Worm (Caenorhabditis elegans) whole organism, late embryonic: ENCODE measurements around the gene tmem-135.

Experiments used
- ama-1 ChIP-seq: fragments of 150-350 bp; optimal IDR thresholded peaks from 2 replicates; lab custom pipeline; 2014
- ceh-2 ChIP-seq: sonication (generic microtip); optimal IDR thresholded peaks from 2 replicates; lab custom pipeline; 2016; ENCODE audit warnings: missing genotype, missing genetic modification characterization, missing compliant biosample characterization
- ceh-30 ChIP-seq: fragments of 150-350 bp; optimal IDR thresholded peaks from 2 replicates; lab custom pipeline; 2014; ENCODE audit warnings: missing biosample characterization, missing genetic modification characterization
- ceh-31 ChIP-seq: sonication (generic microtip); optimal IDR thresholded peaks from 2 replicates; lab custom pipeline; 2016; ENCODE audit warnings: missing genetic modification characterization, missing compliant biosample characterization
- ceh-9 ChIP-seq: sonication (generic microtip); optimal IDR thresholded peaks from 2 replicates; lab custom pipeline; 2016; ENCODE audit warnings: mild to moderate bottlenecking, missing genetic modification characterization, inconsistent platforms, missing compliant biosample characterization
- hlh-6 ChIP-seq: sonication (generic microtip); optimal IDR thresholded peaks from 2 replicates; lab custom pipeline; 2016; ENCODE audit warnings: missing genotype, missing genetic modification characterization, missing compliant biosample characterization
- nhr-11 ChIP-seq: fragments of 150-350 bp; optimal IDR thresholded peaks from 2 replicates; lab custom pipeline; 2014; ENCODE audit warnings: missing biosample characterization, missing genetic modification characterization
- odd-2 ChIP-seq: sonication (generic microtip); optimal IDR thresholded peaks from 2 replicates; lab custom pipeline; 2017; ENCODE audit warnings: antibody characterized with exemption, mild to moderate bottlenecking, missing genetic modification characterization, missing compliant biosample characterization
- pha-4 ChIP-seq: fragments of 150-350 bp; optimal IDR thresholded peaks from 2 replicates; lab custom pipeline; 2018; ENCODE audit warnings: missing biosample characterization, missing genetic modification reagents, missing genetic modification characterization
- rnt-1 ChIP-seq: sonication (generic microtip); optimal IDR thresholded peaks from 2 replicates; lab custom pipeline; 2016; ENCODE audit warnings: missing genetic modification characterization, missing compliant biosample characterization
- sdc-2 ChIP-seq: sonication (generic microtip); optimal IDR thresholded peaks from 2 replicates; lab custom pipeline; 2016; ENCODE audit warnings: missing genotype, missing genetic modification characterization, missing compliant biosample characterization
- tbx-2 ChIP-seq: sonication (generic microtip); optimal IDR thresholded peaks from 2 replicates; lab custom pipeline; 2016; ENCODE audit warnings: missing genetic modification characterization, missing compliant biosample characterization
- unc-42 ChIP-seq: sonication (generic microtip); optimal IDR thresholded peaks from 2 replicates; lab custom pipeline; 2016; ENCODE audit warnings: missing genotype, missing genetic modification characterization, missing compliant biosample characterization
- unc-86 ChIP-seq: sonication (generic microtip); optimal IDR thresholded peaks from 2 replicates; lab custom pipeline; 2016; ENCODE audit warnings: missing genetic modification characterization, missing compliant biosample characterization

- TF ChIP-seq unc-86 (tag; lab: Kevin White, UChicago) = no peak
- no peak for TF ChIP-seq ceh-9 (tag; lab: Kevin White, UChicago)
- TF ChIP-seq tbx-2 = no peak
- no peak for TF ChIP-seq nhr-11 (tag; lab: Kevin White, UChicago)
- no peak for TF ChIP-seq pha-4 (tag; lab: Kevin White, UChicago)
- no peak for TF ChIP-seq ama-1 (lab: Kevin White, UChicago)
- TF ChIP-seq odd-2 = no peak
- no peak for TF ChIP-seq ceh-2
- TF ChIP-seq ceh-30 (tag; lab: Kevin White, UChicago) = no peak
- TF ChIP-seq sdc-2 (tag; lab: Kevin White, UChicago) = no peak
- TF ChIP-seq rnt-1 = no peak
- no peak for TF ChIP-seq hlh-6
- no peak for TF ChIP-seq ceh-31 (tag; lab: Kevin White, UChicago)
- no peak for TF ChIP-seq unc-42 (tag; lab: Kevin White, UChicago)
Measured at ce11 chrX:4700083-4700482, 26.6 kb downstream of the tmem-135 start.
